Worm (Caenorhabditis elegans) whole organism, L2 larva: ENCODE measurements around the gene acr-10.

Experiments
- R02D3.7 ChIP-seq: fragments of 150-350 bp; optimal IDR thresholded peaks from 2 replicates; lab custom pipeline; 2014; ENCODE audit warnings: missing biosample characterization, missing genetic modification characterization
- ZK546.5 ChIP-seq: sonication (generic microtip); optimal IDR thresholded peaks from 2 replicates; lab custom pipeline; 2017; ENCODE audit warnings: missing biosample characterization, missing genetic modification characterization
- alr-1 ChIP-seq: fragments of 150-350 bp; optimal IDR thresholded peaks from 2 replicates; lab custom pipeline; 2014; ENCODE audit warnings: missing biosample characterization, missing genetic modification characterization
- ama-1 ChIP-seq: fragments of 150-350 bp; optimal IDR thresholded peaks from 2 replicates; lab custom pipeline; 2018; ENCODE audit warnings: inconsistent platforms
- elt-1 ChIP-seq: fragments of 150-350 bp; optimal IDR thresholded peaks from 2 replicates; lab custom pipeline; 2014; ENCODE audit warnings: missing biosample characterization, missing genetic modification characterization
- gmeb-1 ChIP-seq: fragments of 150-350 bp; optimal IDR thresholded peaks from 2 replicates; lab custom pipeline; 2014; ENCODE audit warnings: missing biosample characterization, missing genetic modification characterization
- lin-11 ChIP-seq: fragments of 150-350 bp; sonication (generic microtip); optimal IDR thresholded peaks from 2 replicates; lab custom pipeline; 2014; ENCODE audit warnings: missing biosample characterization, missing genetic modification characterization, inconsistent platforms, mixed read lengths
- lin-13 ChIP-seq: fragments of 150-350 bp; optimal IDR thresholded peaks from 2 replicates; lab custom pipeline; 2014; ENCODE audit warnings: missing biosample characterization, missing genetic modification reagents, missing genetic modification characterization
- mab-5 ChIP-seq: fragments of 150-350 bp; optimal IDR thresholded peaks from 2 replicates; lab custom pipeline; 2014; ENCODE audit warnings: missing biosample characterization, missing genetic modification characterization
- mbf-1 ChIP-seq: sonication (generic microtip); optimal IDR thresholded peaks from 2 replicates; lab custom pipeline; 2017; ENCODE audit warnings: missing biosample characterization, missing genetic modification characterization
- mdl-1 ChIP-seq, 2 experiments: fragments of 150-350 bp in 1 of 2; sonication (generic microtip) in 1 of 2; optimal IDR thresholded peaks; 2 replicates each; lab custom pipeline; 2017; ENCODE audit warnings: missing biosample characterization in 2 of 2, missing genetic modification characterization in 2 of 2
- nhr-11 ChIP-seq: fragments of 150-350 bp; optimal IDR thresholded peaks from 2 replicates; lab custom pipeline; 2014; ENCODE audit warnings: missing biosample characterization, missing genetic modification characterization
- nhr-6 ChIP-seq: fragments of 150-350 bp; optimal IDR thresholded peaks from 2 replicates; lab custom pipeline; 2014; ENCODE audit warnings: missing biosample characterization, missing genetic modification characterization
- peb-1 ChIP-seq: fragments of 150-350 bp; optimal IDR thresholded peaks from 2 replicates; lab custom pipeline; 2014; ENCODE audit warnings: missing biosample characterization, missing genetic modification characterization
- skn-1 ChIP-seq: sonication (generic microtip); optimal IDR thresholded peaks from 2 replicates; lab custom pipeline; 2017; ENCODE audit warnings: missing biosample characterization, missing genetic modification characterization
- sma-3 ChIP-seq: sonication (generic microtip); optimal IDR thresholded peaks from 2 replicates; lab custom pipeline; 2016; ENCODE audit warnings: missing genetic modification reagents, missing genetic modification characterization, missing compliant biosample characterization
- sma-9 ChIP-seq, 2 experiments: fragments of 150-350 bp in 1 of 2; sonication (generic microtip) in 1 of 2; optimal IDR thresholded peaks; 2 replicates each; lab custom pipeline; 2014 to 2016; ENCODE audit warnings: missing genetic modification characterization in 2 of 2, mild to moderate bottlenecking in 1 of 2, missing biosample characterization in 1 of 2, missing compliant biosample characterization in 1 of 2, missing genetic modification reagents in 1 of 2, moderate library complexity in 1 of 2
- unc-62 ChIP-seq: fragments of 150-350 bp; optimal IDR thresholded peaks from 2 replicates; lab custom pipeline; 2014; ENCODE audit warnings: missing biosample characterization, missing genetic modification reagents, missing genetic modification characterization
- ztf-1 ChIP-seq: fragments of 200-800 bp; sonication (Bioruptor generic); conservative IDR thresholded peaks from 2 replicates; pipeline ENCODE4 v1.3.6; 2022; ENCODE audit warnings: missing genetic modification characterization, missing compliant biosample characterization
- ztf-11 ChIP-seq: sonication (generic microtip); optimal IDR thresholded peaks from 2 replicates; lab custom pipeline; 2017; ENCODE audit warnings: missing biosample characterization, missing genetic modification characterization

Gene acr-10

DNA sequence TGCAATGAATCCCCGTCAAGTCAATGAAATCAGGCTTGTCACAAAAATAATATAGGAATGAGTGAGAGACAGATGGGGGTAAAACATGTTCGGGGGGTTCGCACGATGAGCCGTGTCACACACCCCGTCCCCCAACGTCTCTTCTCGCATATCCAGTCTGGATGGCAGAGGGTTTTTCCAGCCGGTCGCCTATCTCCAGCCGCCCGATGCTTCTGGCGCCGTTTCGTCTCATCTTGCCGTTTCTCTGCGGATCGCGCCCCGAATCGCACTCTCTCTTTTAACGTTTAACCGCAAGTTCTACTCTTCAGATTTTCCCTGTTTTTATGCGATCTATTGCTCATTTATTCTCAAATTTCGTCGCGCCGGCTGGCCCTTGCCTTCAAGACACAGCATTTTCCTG, 39.9 kb downstream of the acr-10 start:
- TF ChIP-seq ZK546.5 (tag; lab: Kevin White, UChicago) (no peak), mdl-1 (tag; optimal IDR thresholded peaks at IDR 0.05; lab: Kevin White, UChicago) (no peak), lin-13 (GFP tag; lab: Kevin White, UChicago) (no peak), ama-1 (lab: Kevin White, UChicago) (no peak), skn-1 (tag; lab: Kevin White, UChicago) (no peak), nhr-11 (tag; lab: Kevin White, UChicago) (no peak), ztf-1 (no peak), elt-1 (tag; lab: Kevin White, UChicago) (no peak), sma-9 (GFP tag; optimal IDR thresholded peaks at IDR 0.05; lab: Kevin White, UChicago) (no peak), sma-9 (tag; optimal IDR thresholded peaks at IDR 0.05; lab: Kevin White, UChicago) (no peak), mbf-1 (tag; lab: Kevin White, UChicago) (no peak)
- TF ChIP-seq, all 48 proteins: peak for 0

DNA sequence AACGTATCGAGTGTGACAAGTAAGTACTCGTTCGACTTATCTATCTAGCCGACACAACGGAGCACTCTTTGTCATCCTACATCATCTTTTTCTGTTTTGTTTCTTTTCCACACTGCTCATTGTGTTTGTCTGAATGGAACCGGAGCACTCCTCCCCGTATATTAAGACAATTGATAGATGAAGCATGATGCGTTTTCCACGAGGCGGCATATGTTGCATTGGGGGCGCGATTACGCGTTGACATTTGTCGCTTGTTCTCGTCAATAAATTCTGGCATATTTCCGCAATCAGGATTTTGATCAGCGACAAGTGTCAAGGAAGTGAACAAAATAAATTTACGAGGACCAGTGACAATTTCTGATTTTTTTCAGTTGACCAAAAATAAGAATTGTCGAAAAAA, 46.1 kb downstream of the acr-10 start:
- TF ChIP-seq unc-62 (GFP tag; lab: Kevin White, UChicago), result no peak
- TF ChIP-seq, all 48 proteins: peak for 0

- TF ChIP-seq unc-62 (GFP tag; lab: Kevin White, UChicago), result no peak
- no peak for TF ChIP-seq peb-1 (tag; lab: Kevin White, UChicago)
- TF ChIP-seq mab-5 (tag; lab: Kevin White, UChicago), result no peak
- no peak for TF ChIP-seq sma-3
- TF ChIP-seq lin-11 (tag; lab: Kevin White, UChicago), result no peak
- no peak for TF ChIP-seq ztf-11 (tag; lab: Kevin White, UChicago)
- TF ChIP-seq sma-9 (GFP tag; optimal IDR thresholded peaks at IDR 0.05; lab: Kevin White, UChicago), result no peak
- no peak for TF ChIP-seq sma-9 (tag; optimal IDR thresholded peaks at IDR 0.05; lab: Kevin White, UChicago)
- no peak for TF ChIP-seq alr-1
- no peak for TF ChIP-seq nhr-6
- no peak for TF ChIP-seq elt-1 (tag; lab: Kevin White, UChicago)
- no peak for TF ChIP-seq R02D3.7 (tag; lab: Kevin White, UChicago)
- TF ChIP-seq ama-1 (lab: Kevin White, UChicago), result no peak
- TF ChIP-seq gmeb-1 (tag; lab: Kevin White, UChicago), result no peak
Observed at ce11 chrX:4072501-4072900, 50.4 kb downstream of the acr-10 start.
